Worm (Caenorhabditis elegans) whole organism, L1 larva: ENCODE data around the gene F28C10.1.

Experiments used
- C04F5.9 ChIP-seq: sonication (generic microtip); optimal IDR thresholded peaks from 2 replicates; lab custom pipeline; 2016; ENCODE audit warnings: missing genetic modification characterization, missing compliant biosample characterization
- C16A3.4 ChIP-seq: fragments of 150-350 bp; optimal IDR thresholded peaks from 2 replicates; lab custom pipeline; 2014; ENCODE audit warnings: missing biosample characterization, missing genetic modification characterization
- F16B12.6 ChIP-seq: fragments of 150-350 bp; optimal IDR thresholded peaks from 2 replicates; lab custom pipeline; 2014; ENCODE audit warnings: missing biosample characterization, missing genetic modification characterization
- Y116A8C.19 ChIP-seq: sonication (generic microtip); optimal IDR thresholded peaks from 2 replicates; lab custom pipeline; 2016; ENCODE audit warnings: missing compliant biosample characterization, missing genetic modification characterization, borderline replicate concordance
- alr-1 ChIP-seq: fragments of 200-800 bp; sonication (Bioruptor generic); optimal IDR thresholded peaks from 2 replicates; lab custom pipeline; 2018; ENCODE audit warnings: borderline replicate concordance, mild to moderate bottlenecking, missing genetic modification characterization, missing compliant biosample characterization
- aly-2 ChIP-seq: fragments of 150-350 bp; optimal IDR thresholded peaks from 2 replicates; lab custom pipeline; 2014; ENCODE audit warnings: missing biosample characterization, missing genetic modification characterization
- blmp-1 ChIP-seq: fragments of 150-350 bp; optimal IDR thresholded peaks from 2 replicates; lab custom pipeline; 2014; ENCODE audit warnings: missing biosample characterization, missing genetic modification characterization
- ceh-63 ChIP-seq: fragments of 200-800 bp; sonication (Bioruptor generic); optimal IDR thresholded peaks from 2 replicates; lab custom pipeline; 2018; ENCODE audit warnings: mild to moderate bottlenecking, missing genetic modification characterization, missing compliant biosample characterization
- ceh-82 ChIP-seq, 3 experiments: fragments of 150-350 bp in 1 of 3; sonication (generic microtip) in 2 of 3; optimal IDR thresholded peaks; 2 replicates each; lab custom pipeline; 2014 to 2017; ENCODE audit warnings: missing biosample characterization in 3 of 3, missing genetic modification characterization in 3 of 3
- dpl-1 ChIP-seq, 3 experiments: fragments of 150-350 bp in 2 of 3; sonication (generic microtip) in 1 of 3; optimal IDR thresholded peaks; 2 replicates each; lab custom pipeline; 2014 to 2017; ENCODE audit warnings: missing biosample characterization in 3 of 3, missing genetic modification characterization in 3 of 3, missing genetic modification reagents in 3 of 3
- efl-1 ChIP-seq, 4 experiments: fragments of 150-350 bp; optimal IDR thresholded peaks in 3 of 4; peaks in 1 of 4; 1 replicate in 1 of 4; 2 replicates in 3 of 4; lab custom pipeline; 2014; ENCODE audit warnings: missing biosample characterization in 2 of 4, missing genetic modification characterization in 2 of 4, missing genetic modification reagents in 2 of 4
- efl-3 ChIP-seq: fragments of 200-800 bp; sonication (Bioruptor generic); optimal IDR thresholded peaks from 2 replicates; lab custom pipeline; 2018; ENCODE audit warnings: mild to moderate bottlenecking, missing genetic modification characterization, missing compliant biosample characterization
- egl-13 ChIP-seq: sonication (generic microtip); optimal IDR thresholded peaks from 2 replicates; lab custom pipeline; 2016; ENCODE audit warnings: missing genotype, missing genetic modification reagents, missing genetic modification characterization, missing compliant biosample characterization
- egl-27 ChIP-seq, 2 experiments: fragments of 150-350 bp in 1 of 2; sonication (generic microtip); optimal IDR thresholded peaks; 3 replicates each; lab custom pipeline; 2017 to 2018; ENCODE audit warnings: missing biosample characterization in 2 of 2, missing genetic modification characterization in 2 of 2, missing genetic modification reagents in 2 of 2
- elt-2 ChIP-seq: sonication (generic microtip); optimal IDR thresholded peaks from 2 replicates; lab custom pipeline; 2016; ENCODE audit warnings: missing genetic modification characterization, mild to moderate bottlenecking, inconsistent platforms, missing compliant biosample characterization, missing genetic modification reagents
- elt-3 ChIP-seq, 6 experiments: fragments of 150-350 bp in 1 of 6; sonication (generic microtip); optimal IDR thresholded peaks; 2 replicates each; lab custom pipeline; 2017 to 2018; ENCODE audit warnings: missing biosample characterization in 6 of 6, missing genetic modification characterization in 6 of 6, inconsistent platforms in 1 of 6
- ets-5 ChIP-seq: fragments of 200-800 bp; sonication (Bioruptor generic); IDR thresholded peaks from 2 replicates; pipeline ENCODE4 v1.3.6; 2022; ENCODE audit warnings: missing genetic modification characterization, missing compliant biosample characterization
- fkh-10 ChIP-seq: sonication (generic microtip); optimal IDR thresholded peaks from 2 replicates; lab custom pipeline; 2017; ENCODE audit warnings: missing biosample characterization, missing genetic modification reagents, missing genetic modification characterization
- fkh-4 ChIP-seq: sonication (generic microtip); optimal IDR thresholded peaks from 2 replicates; lab custom pipeline; 2016; ENCODE audit warnings: missing compliant biosample characterization, missing genetic modification characterization, borderline replicate concordance
- fkh-8 ChIP-seq: sonication (generic microtip); optimal IDR thresholded peaks from 2 replicates; lab custom pipeline; 2016; ENCODE audit warnings: mild to moderate bottlenecking, missing genetic modification characterization, missing compliant biosample characterization
- fos-1 ChIP-seq: fragments of 150-350 bp; optimal IDR thresholded peaks from 2 replicates; lab custom pipeline; 2014; ENCODE audit warnings: missing biosample characterization, missing genetic modification characterization
- grh-1 ChIP-seq: fragments of 200-800 bp; sonication (Bioruptor generic); IDR thresholded peaks from 2 replicates; pipeline ENCODE4 v1.3.6; 2022; ENCODE audit warnings: missing genetic modification reagents, missing genetic modification characterization, missing compliant biosample characterization
- irx-1 ChIP-seq: sonication (generic microtip); optimal IDR thresholded peaks from 2 replicates; lab custom pipeline; 2016; ENCODE audit warnings: missing genetic modification characterization, missing compliant biosample characterization
- isw-1 ChIP-seq: fragments of 200-800 bp; sonication (Bioruptor generic); IDR thresholded peaks from 2 replicates; pipeline ENCODE4 v1.3.6; 2022; ENCODE audit warnings: missing genetic modification characterization, missing compliant biosample characterization
- jun-1 ChIP-seq: fragments of 150-350 bp; optimal IDR thresholded peaks from 2 replicates; lab custom pipeline; 2014; ENCODE audit warnings: missing biosample characterization, missing genetic modification reagents, missing genetic modification characterization
- lin-35 ChIP-seq, 2 experiments: fragments of 150-350 bp; optimal IDR thresholded peaks; 2 replicates each; lab custom pipeline; 2014; ENCODE audit warnings: missing biosample characterization in 2 of 2, missing genetic modification characterization in 2 of 2, missing genetic modification reagents in 2 of 2
- lsy-2 ChIP-seq, 2 experiments: fragments of 150-350 bp; optimal IDR thresholded peaks; 2 replicates each; lab custom pipeline; 2014; ENCODE audit warnings: missing biosample characterization in 2 of 2, missing genetic modification characterization in 2 of 2
- mdl-1 ChIP-seq, 2 experiments: fragments of 150-350 bp; optimal IDR thresholded peaks; 2 replicates each; lab custom pipeline; 2014 to 2017; ENCODE audit warnings: missing biosample characterization in 2 of 2, missing genetic modification characterization in 2 of 2, inconsistent platforms in 1 of 2
- mef-2 ChIP-seq: fragments of 150-350 bp; optimal IDR thresholded peaks from 2 replicates; lab custom pipeline; 2014; ENCODE audit warnings: missing biosample characterization, missing genetic modification characterization
- mep-1 ChIP-seq: fragments of 150-350 bp; optimal IDR thresholded peaks from 2 replicates; lab custom pipeline; 2014; ENCODE audit warnings: missing biosample characterization, missing genetic modification characterization
- nhr-11 ChIP-seq: fragments of 150-350 bp; optimal IDR thresholded peaks from 2 replicates; lab custom pipeline; 2014; ENCODE audit warnings: missing biosample characterization, missing genetic modification characterization
- nhr-12 ChIP-seq: sonication (generic microtip); optimal IDR thresholded peaks from 2 replicates; lab custom pipeline; 2017; ENCODE audit warnings: missing biosample characterization, missing genetic modification characterization
- nhr-28 ChIP-seq: fragments of 150-350 bp; optimal IDR thresholded peaks from 2 replicates; lab custom pipeline; 2014; ENCODE audit warnings: missing biosample characterization, missing genetic modification characterization
- nhr-47 ChIP-seq: sonication (generic microtip); optimal IDR thresholded peaks from 2 replicates; lab custom pipeline; 2016; ENCODE audit warnings: mild to moderate bottlenecking, missing genetic modification characterization, moderate library complexity, missing compliant biosample characterization
- nhr-77 ChIP-seq: fragments of 150-350 bp; optimal IDR thresholded peaks from 2 replicates; lab custom pipeline; 2014; ENCODE audit warnings: missing biosample characterization, missing genetic modification characterization
- nhr-84 ChIP-seq: sonication (generic microtip); optimal IDR thresholded peaks from 2 replicates; lab custom pipeline; 2017; ENCODE audit warnings: missing biosample characterization, missing genetic modification characterization
- nhr-85 ChIP-seq: sonication (generic microtip); peaks from one replicate; lab custom pipeline; 2016; ENCODE audit warnings: missing genetic modification characterization, inconsistent platforms, missing compliant biosample characterization
- pax-3 ChIP-seq: fragments of 200-800 bp; sonication (Bioruptor generic); optimal IDR thresholded peaks from 2 replicates; lab custom pipeline; 2018; ENCODE audit warnings: mild to moderate bottlenecking, missing genetic modification characterization, moderate library complexity, missing compliant biosample characterization
- skn-1 ChIP-seq: fragments of 150-350 bp; optimal IDR thresholded peaks from 2 replicates; lab custom pipeline; 2014; ENCODE audit warnings: missing biosample characterization, missing genetic modification characterization
- snpc-4 ChIP-seq: fragments of 150-350 bp; optimal IDR thresholded peaks from 2 replicates; lab custom pipeline; 2014; ENCODE audit warnings: missing biosample characterization, missing genetic modification characterization
- snu-23 ChIP-seq: sonication (generic microtip); optimal IDR thresholded peaks from 2 replicates; lab custom pipeline; 2016; ENCODE audit warnings: missing genetic modification characterization, missing compliant biosample characterization
- sox-4 ChIP-seq: sonication (generic microtip); optimal IDR thresholded peaks from 2 replicates; lab custom pipeline; 2016; ENCODE audit warnings: missing genetic modification characterization, missing compliant biosample characterization
- sptf-1 ChIP-seq: fragments of 150-350 bp; optimal IDR thresholded peaks from 2 replicates; lab custom pipeline; 2014; ENCODE audit warnings: missing biosample characterization, missing genetic modification characterization
- sup-37 ChIP-seq: fragments of 200-800 bp; sonication (Bioruptor generic); optimal IDR thresholded peaks from 2 replicates; lab custom pipeline; 2018; ENCODE audit warnings: mild to moderate bottlenecking, missing genetic modification characterization, missing compliant biosample characterization
- swsn-7 ChIP-seq: sonication (generic microtip); optimal IDR thresholded peaks from 2 replicates; lab custom pipeline; 2016; ENCODE audit warnings: missing genetic modification characterization, missing compliant biosample characterization
- tlp-1 ChIP-seq: fragments of 150-350 bp; optimal IDR thresholded peaks from 2 replicates; lab custom pipeline; 2014; ENCODE audit warnings: missing biosample characterization, missing genetic modification characterization
- unc-130 ChIP-seq: fragments of 150-350 bp; optimal IDR thresholded peaks from 2 replicates; lab custom pipeline; 2017; ENCODE audit warnings: missing biosample characterization, missing genetic modification characterization, inconsistent platforms
- unc-62 ChIP-seq: fragments of 150-350 bp; optimal IDR thresholded peaks from 2 replicates; lab custom pipeline; 2014; ENCODE audit warnings: missing biosample characterization, missing genetic modification reagents, missing genetic modification characterization
- unc-98 ChIP-seq: fragments of 200-800 bp; sonication (Bioruptor generic); IDR thresholded peaks from 2 replicates; pipeline ENCODE4 v1.3.6; 2022; ENCODE audit warnings: missing genetic modification characterization, missing compliant biosample characterization
- vab-15 ChIP-seq: sonication (generic microtip); optimal IDR thresholded peaks from 2 replicates; lab custom pipeline; 2017; ENCODE audit warnings: missing genotype, mild to moderate bottlenecking, missing genetic modification characterization, missing compliant biosample characterization
- zag-1 ChIP-seq: fragments of 150-350 bp; optimal IDR thresholded peaks from 2 replicates; lab custom pipeline; 2014; ENCODE audit warnings: missing biosample characterization, missing genetic modification characterization
- zip-4 ChIP-seq: fragments of 200-800 bp; sonication (Bioruptor generic); optimal IDR thresholded peaks from 2 replicates; lab custom pipeline; 2018; ENCODE audit warnings: mild to moderate bottlenecking, missing genetic modification characterization, moderate library complexity, missing compliant biosample characterization
- ztf-4 ChIP-seq: fragments of 150-350 bp; optimal IDR thresholded peaks from 2 replicates; lab custom pipeline; 2014; ENCODE audit warnings: missing biosample characterization, missing genetic modification characterization

Gene F28C10.1

ce11 chrX:593245-593733 is 50.4 kb downstream of the F28C10.1 start (continued):
- TF ChIP-seq C16A3.4 (tag; lab: Kevin White, UChicago) (peak; percentile 88), jun-1 (tag; lab: Kevin White, UChicago) (peak; percentile 82), ceh-82 (tag; optimal IDR thresholded peaks at IDR 0.05; lab: Kevin White, UChicago) (peak; percentile 23 to 88 (median 61)), ceh-63 (GFP tag; lab: Kevin White, UChicago) (no peak), aly-2 (peak; percentile 44), snpc-4 (tag; lab: Kevin White, UChicago) (peak; percentile 60), tlp-1 (tag; lab: Kevin White, UChicago) (no peak), grh-1 (GFP tag; lab: Robert Waterston, UW) (0 out of 2 replicates have a peak, but pooled peaks have one; percentile 21), skn-1 (tag; lab: Kevin White, UChicago) (peak; percentile 85), C04F5.9 (no peak), egl-27 (tag; optimal IDR thresholded peaks at IDR 0.05; lab: Kevin White, UChicago) (peak; percentile 45 to 81), fos-1 (tag; lab: Kevin White, UChicago) (peak; percentile 70), elt-2 (tag; lab: Kevin White, UChicago) (peak; percentile 37), snu-23 (GFP tag; lab: Kevin White, UChicago) (peak; percentile 89), ztf-4 (tag; lab: Kevin White, UChicago) (peak; percentile 68), fkh-10 (GFP tag; lab: Kevin White, UChicago) (peak; percentile 86), sup-37 (GFP tag; lab: Kevin White, UChicago) (no peak), unc-62 (no peak), lsy-2 (tag; optimal IDR thresholded peaks at IDR 0.05; lab: Kevin White, UChicago) (peak; percentile 47 to 82), mef-2 (tag; lab: Kevin White, UChicago) (peak; percentile 45), ets-5 (GFP tag; lab: Robert Waterston, UW) (no peak), F16B12.6 (tag; lab: Kevin White, UChicago) (no peak), unc-98 (GFP tag; lab: Robert Waterston, UW) (no peak), fkh-8 (tag; lab: Kevin White, UChicago) (peak; percentile 93), zip-4 (no peak), nhr-28 (tag; lab: Kevin White, UChicago) (no peak), nhr-84 (no peak), swsn-7 (tag; lab: Kevin White, UChicago) (peak; percentile 90), nhr-47 (tag; lab: Kevin White, UChicago) (peak; percentile 86), nhr-77 (tag; lab: Kevin White, UChicago) (peak; percentile 80), blmp-1 (tag; lab: Kevin White, UChicago) (peak; percentile 52), nhr-85 (peak; percentile 69), pax-3 (tag; lab: Kevin White, UChicago) (peak; percentile 49), dpl-1 (GFP tag; optimal IDR thresholded peaks at IDR 0.05; lab: Kevin White, UChicago) (peak; percentile 24 to 36 (median 28)), egl-13 (tag; lab: Kevin White, UChicago) (peak; percentile 85), alr-1 (tag; lab: Kevin White, UChicago) (no peak), lin-35 (GFP tag; optimal IDR thresholded peaks at IDR 0.05; lab: Kevin White, UChicago) (peak; percentile 58 to 70), efl-1 (optimal IDR thresholded peaks at IDR 0.05; lab: Kevin White, UChicago) (peak; percentile 43 to 63), efl-1 (GFP tag; optimal IDR thresholded peaks at IDR 0.05 in 1 of 2; lab: Kevin White, UChicago) (peak in 1 of 2 experiments; percentile 95), mep-1 (peak; percentile 65), irx-1 (tag; lab: Kevin White, UChicago) (peak; percentile 70), zag-1 (tag; lab: Kevin White, UChicago) (peak; percentile 56), Y116A8C.19 (peak; percentile 23), sox-4 (tag; lab: Kevin White, UChicago) (peak; percentile 55), fkh-4 (tag; lab: Kevin White, UChicago) (no peak), efl-3 (no peak), mdl-1 (tag; optimal IDR thresholded peaks at IDR 0.05; lab: Kevin White, UChicago) (peak; percentile 80 to 97), nhr-12 (no peak), isw-1 (GFP tag; lab: Robert Waterston, UW) (peak; percentile 68), elt-3 (tag; optimal IDR thresholded peaks at IDR 0.05; lab: Kevin White, UChicago) (peak in 1 of 6 experiments; percentile 45), sptf-1 (no peak), nhr-11 (tag; lab: Kevin White, UChicago) (no peak), unc-130 (tag; lab: Kevin White, UChicago) (peak; percentile 38), vab-15 (tag; lab: Kevin White, UChicago) (no peak)
